Fruit fly (Drosophila melanogaster) S2 (cell line): Measurements from ENCODE around the gene CG42238.

Source experiments
- CG8478 ChIP-seq: fragments of >200 bp; optimal IDR thresholded peaks from 2 replicates; lab custom pipeline; 2018
- CTCF ChIP-seq, 2 experiments: fragments of >200 bp; optimal IDR thresholded peaks; 2 replicates each; lab custom pipeline; 2018

- TF ChIP-seq CTCF (optimal IDR thresholded peaks at IDR 0.05; lab: Kevin White, UChicago) (no peak), CG8478 (lab: Kevin White, UChicago) (no peak)
Measured at dm6 chr2L:20995883-20996443, 56.0 kb downstream of the CG42238 start.
